Worm (Caenorhabditis elegans) whole organism, young adult: Measurements from ENCODE around the gene cgp-1.

Experiments
- C06A6.2 ChIP-seq: fragments of 200-800 bp; sonication (Bioruptor generic); conservative IDR thresholded peaks from 2 replicates; pipeline ENCODE4 v1.3.6; 2022; ENCODE audit warnings: missing genetic modification characterization, missing compliant biosample characterization
- F10E7.11 ChIP-seq: sonication (generic microtip); optimal IDR thresholded peaks from 2 replicates; lab custom pipeline; 2017; ENCODE audit warnings: mild to moderate bottlenecking, missing genetic modification characterization, moderate library complexity, missing compliant biosample characterization
- F33H1.4 ChIP-seq: fragments of 200-800 bp; sonication (Bioruptor generic); IDR thresholded peaks from 2 replicates; pipeline ENCODE4 v1.3.6; 2022; ENCODE audit warnings: missing genetic modification reagents, missing genetic modification characterization, missing compliant biosample characterization
- F37B4.10 ChIP-seq: fragments of 200-800 bp; sonication (Bioruptor generic); IDR thresholded peaks from 2 replicates; pipeline ENCODE4 v1.3.6; 2022; ENCODE audit warnings: missing genetic modification characterization, missing compliant biosample characterization
- F52B5.7 ChIP-seq: sonication (generic microtip); optimal IDR thresholded peaks from 2 replicates; lab custom pipeline; 2016; ENCODE audit warnings: mild to moderate bottlenecking, missing genetic modification characterization, missing compliant biosample characterization
- F57C9.4 ChIP-seq: sonication (generic microtip); optimal IDR thresholded peaks from 2 replicates; lab custom pipeline; 2017; ENCODE audit warnings: mild to moderate bottlenecking, missing genetic modification characterization, missing compliant biosample characterization
- Y53G8AR.9 ChIP-seq: fragments of 200-800 bp; sonication (Bioruptor generic); conservative IDR thresholded peaks from 2 replicates; pipeline ENCODE4 v1.3.6; 2022; ENCODE audit warnings: missing genetic modification reagents, missing genetic modification characterization, missing compliant biosample characterization
- ZK185.1 ChIP-seq: sonication (generic microtip); optimal IDR thresholded peaks from 2 replicates; lab custom pipeline; 2016; ENCODE audit warnings: mild to moderate bottlenecking, missing genetic modification characterization, missing compliant biosample characterization; ENCODE audit not compliant: poor library complexity, severe bottlenecking
- bed-1 ChIP-seq: fragments of 200-800 bp; sonication (Bioruptor generic); IDR thresholded peaks from 2 replicates; pipeline ENCODE4 v1.3.6; 2022; ENCODE audit warnings: missing genetic modification reagents, missing genetic modification characterization, missing compliant biosample characterization
- cebp-2 ChIP-seq: fragments of 200-800 bp; sonication (Bioruptor generic); IDR thresholded peaks from 2 replicates; pipeline ENCODE4 v1.3.6; 2022; ENCODE audit warnings: missing genetic modification characterization, missing compliant biosample characterization
- ceh-100 ChIP-seq: fragments of 200-800 bp; sonication (Bioruptor generic); IDR thresholded peaks from 2 replicates; pipeline ENCODE4 v1.3.6; 2022; ENCODE audit warnings: missing genetic modification reagents, missing genetic modification characterization, missing compliant biosample characterization
- ceh-27 ChIP-seq: fragments of 200-800 bp; sonication (Bioruptor generic); optimal IDR thresholded peaks from 2 replicates; lab custom pipeline; 2018; ENCODE audit warnings: mild to moderate bottlenecking, missing genetic modification characterization, moderate library complexity, missing compliant biosample characterization
- ceh-40 ChIP-seq: fragments of 200-800 bp; sonication (Bioruptor generic); IDR thresholded peaks from 2 replicates; pipeline ENCODE4 v1.3.6; 2022; ENCODE audit warnings: missing genetic modification characterization, missing compliant biosample characterization
- ceh-58 ChIP-seq: fragments of 200-800 bp; sonication (Bioruptor generic); IDR thresholded peaks from 2 replicates; pipeline ENCODE4 v1.3.6; 2022; ENCODE audit warnings: missing genetic modification characterization, missing compliant biosample characterization
- chd-7 ChIP-seq: sonication (generic microtip); optimal IDR thresholded peaks from 2 replicates; lab custom pipeline; 2016; ENCODE audit warnings: mild to moderate bottlenecking, missing genetic modification characterization, moderate library complexity, missing compliant biosample characterization
- die-1 ChIP-seq: sonication (generic microtip); optimal IDR thresholded peaks from 2 replicates; lab custom pipeline; 2016; ENCODE audit warnings: missing genotype, mild to moderate bottlenecking, missing genetic modification characterization, missing compliant biosample characterization
- egl-18 ChIP-seq: fragments of 200-800 bp; sonication (Bioruptor generic); IDR thresholded peaks from 2 replicates; pipeline ENCODE4 v1.3.6; 2022; ENCODE audit warnings: missing genetic modification reagents, missing genetic modification characterization, missing compliant biosample characterization
- egrh-3 ChIP-seq: fragments of 200-800 bp; sonication (Bioruptor generic); IDR thresholded peaks from 2 replicates; pipeline ENCODE4 v1.3.6; 2022; ENCODE audit warnings: missing genetic modification reagents, missing genetic modification characterization, missing compliant biosample characterization
- ekl-4 ChIP-seq: fragments of 200-800 bp; sonication (Bioruptor generic); IDR thresholded peaks from 2 replicates; pipeline ENCODE4 v1.3.6; 2022; ENCODE audit warnings: missing genetic modification reagents, missing genetic modification characterization, missing compliant biosample characterization
- ets-4 ChIP-seq: fragments of 200-800 bp; sonication (Bioruptor generic); optimal IDR thresholded peaks from 2 replicates; lab custom pipeline; 2018; ENCODE audit warnings: mild to moderate bottlenecking, missing genetic modification characterization, missing compliant biosample characterization
- fkh-3 ChIP-seq: sonication (generic microtip); optimal IDR thresholded peaks from 2 replicates; lab custom pipeline; 2016; ENCODE audit warnings: mild to moderate bottlenecking, missing genetic modification characterization, missing compliant biosample characterization
- gei-17 ChIP-seq: fragments of 200-800 bp; sonication (Bioruptor generic); optimal IDR thresholded peaks from 2 replicates; lab custom pipeline; 2018; ENCODE audit warnings: mild to moderate bottlenecking, missing genetic modification characterization, missing compliant biosample characterization
- him-1 ChIP-seq: sonication (generic microtip); optimal IDR thresholded peaks from 2 replicates; lab custom pipeline; 2016; ENCODE audit warnings: missing genotype, missing genetic modification reagents, missing genetic modification characterization, missing compliant biosample characterization
- hlh-26 ChIP-seq: fragments of 200-800 bp; sonication (Bioruptor generic); conservative IDR thresholded peaks from 2 replicates; pipeline ENCODE4 v1.3.6; 2022; ENCODE audit warnings: missing genetic modification reagents, missing genetic modification characterization, missing compliant biosample characterization
- hrde-1 ChIP-seq: sonication (generic microtip); optimal IDR thresholded peaks from 2 replicates; lab custom pipeline; 2016; ENCODE audit warnings: missing genetic modification characterization, mild to moderate bottlenecking, missing compliant biosample characterization, moderate library complexity, missing genotype, missing genetic modification reagents, borderline replicate concordance
- lin-40 ChIP-seq: sonication (generic microtip); optimal IDR thresholded peaks from 2 replicates; lab custom pipeline; 2016; ENCODE audit warnings: missing genetic modification characterization, mild to moderate bottlenecking, missing compliant biosample characterization, missing genotype, missing genetic modification reagents
- lsl-1 ChIP-seq: fragments of 200-800 bp; sonication (Bioruptor generic); optimal IDR thresholded peaks from 2 replicates; lab custom pipeline; 2018; ENCODE audit warnings: mild to moderate bottlenecking, missing genetic modification characterization, moderate library complexity, missing compliant biosample characterization
- madf-3 ChIP-seq: fragments of 200-800 bp; sonication (Bioruptor generic); IDR thresholded peaks from 2 replicates; pipeline ENCODE4 v1.3.6; 2022; ENCODE audit warnings: missing genetic modification reagents, missing genetic modification characterization, missing compliant biosample characterization
- madf-6 ChIP-seq: fragments of 200-800 bp; sonication (Bioruptor generic); IDR thresholded peaks from 2 replicates; pipeline ENCODE4 v1.3.6; 2022; ENCODE audit warnings: missing genetic modification reagents, missing genetic modification characterization, missing compliant biosample characterization
- madf-8 ChIP-seq: fragments of 200-800 bp; sonication (Bioruptor generic); conservative IDR thresholded peaks from 2 replicates; pipeline ENCODE4 v1.3.6; 2022; ENCODE audit warnings: missing genetic modification reagents, missing genetic modification characterization, missing compliant biosample characterization
- mcd-1 ChIP-seq: fragments of 200-800 bp; sonication (Bioruptor generic); IDR thresholded peaks from 2 replicates; pipeline ENCODE4 v1.3.6; 2022; ENCODE audit warnings: missing genetic modification reagents, missing genetic modification characterization, missing compliant biosample characterization
- mes-4 ChIP-seq: sonication (generic microtip); optimal IDR thresholded peaks from 2 replicates; lab custom pipeline; 2016; ENCODE audit warnings: missing genotype, missing genetic modification characterization, missing compliant biosample characterization
- nfya-1 ChIP-seq: sonication (generic microtip); optimal IDR thresholded peaks from 2 replicates; lab custom pipeline; 2017; ENCODE audit warnings: antibody characterized with exemption, missing compliant biosample characterization, missing genetic modification characterization, borderline replicate concordance; ENCODE audit not compliant: insufficient read depth
- rpc-1 ChIP-seq, 2 experiments: fragments of 150-350 bp in 1 of 2; sonication (generic microtip) in 1 of 2; optimal IDR thresholded peaks; 2 replicates each; lab custom pipeline; 2014 to 2018; ENCODE audit warnings: missing biosample characterization in 1 of 2, missing genetic modification characterization in 1 of 2, missing genetic modification reagents in 1 of 2, missing genotype in 1 of 2
- sea-2 ChIP-seq: fragments of 200-800 bp; sonication (Bioruptor generic); IDR thresholded peaks from 2 replicates; pipeline ENCODE4 v1.3.6; 2022; ENCODE audit warnings: missing genetic modification characterization, missing compliant biosample characterization
- snpc-1.1 ChIP-seq: sonication (generic microtip); optimal IDR thresholded peaks from 2 replicates; lab custom pipeline; 2017; ENCODE audit warnings: missing genetic modification characterization, mild to moderate bottlenecking, missing compliant biosample characterization, antibody characterized with exemption, moderate library complexity, missing genotype, missing genetic modification reagents; ENCODE audit not compliant: insufficient read depth
- snpc-3.4 ChIP-seq: sonication (generic microtip); optimal IDR thresholded peaks from 2 replicates; lab custom pipeline; 2017; ENCODE audit warnings: missing genetic modification characterization, mild to moderate bottlenecking, missing compliant biosample characterization, antibody characterized with exemption, moderate library complexity, missing genotype, missing genetic modification reagents
- snpc-4 ChIP-seq, 5 experiments: fragments of 150-350 bp in 1 of 5; sonication (generic microtip) in 4 of 5; optimal IDR thresholded peaks; 2 replicates each; lab custom pipeline; 2014 to 2018; ENCODE audit warnings: missing genetic modification characterization in 5 of 5, missing biosample characterization in 3 of 5, antibody characterized with exemption in 2 of 5, mild to moderate bottlenecking in 2 of 5, missing compliant biosample characterization in 2 of 5, missing genotype in 2 of 5, moderate library complexity in 2 of 5, missing genetic modification reagents in 1 of 5
- tbp1 ChIP-seq: fragments of 200-800 bp; sonication (Bioruptor generic); optimal IDR thresholded peaks from 2 replicates; lab custom pipeline; 2018; ENCODE audit warnings: mild to moderate bottlenecking, missing genetic modification characterization, missing compliant biosample characterization
- tlf-1 ChIP-seq: fragments of 200-800 bp; sonication (Bioruptor generic); optimal IDR thresholded peaks from 2 replicates; lab custom pipeline; 2018; ENCODE audit warnings: mild to moderate bottlenecking, missing genetic modification characterization, missing compliant biosample characterization
- zfh-2 ChIP-seq: fragments of 200-800 bp; sonication (Bioruptor generic); conservative IDR thresholded peaks from 2 replicates; pipeline ENCODE4 v1.3.6; 2022; ENCODE audit warnings: missing genetic modification reagents, missing genetic modification characterization, missing compliant biosample characterization
- zim-3 ChIP-seq: sonication (generic microtip); optimal IDR thresholded peaks from 2 replicates; lab custom pipeline; 2017; ENCODE audit warnings: mild to moderate bottlenecking, missing genetic modification characterization, moderate library complexity, missing compliant biosample characterization
- ztf-25 ChIP-seq: fragments of 200-800 bp; sonication (Bioruptor generic); IDR thresholded peaks from 2 replicates; pipeline ENCODE4 v1.3.6; 2022; ENCODE audit warnings: missing genetic modification reagents, missing genetic modification characterization, missing compliant biosample characterization
- ztf-28 ChIP-seq: fragments of 200-800 bp; sonication (Bioruptor generic); IDR thresholded peaks from 2 replicates; pipeline ENCODE4 v1.3.6; 2022; ENCODE audit warnings: missing genetic modification reagents, missing genetic modification characterization, missing compliant biosample characterization
- ztf-3 ChIP-seq: fragments of 200-800 bp; sonication (Bioruptor generic); optimal IDR thresholded peaks from 2 replicates; lab custom pipeline; 2018; ENCODE audit warnings: mild to moderate bottlenecking, missing genetic modification characterization, missing compliant biosample characterization
- ztf-6 ChIP-seq: fragments of 200-800 bp; sonication (Bioruptor generic); IDR thresholded peaks from 2 replicates; pipeline ENCODE4 v1.3.6; 2022; ENCODE audit warnings: missing genetic modification reagents, missing genetic modification characterization, missing compliant biosample characterization

cgp-1 gene

ce11 chrV:117312-117711 lies 5.3 kb downstream of the cgp-1 start:
- TF ChIP-seq ceh-58, result no peak
- TF ChIP-seq cebp-2 (GFP tag; lab: Robert Waterston, UW), result peak; percentile 85; the same call in 1 of the 2 replicates
- TF ChIP-seq F33H1.4 (GFP tag; lab: Robert Waterston, UW), result no peak
- TF ChIP-seq chd-7 (tag; lab: Kevin White, UChicago), result peak; percentile 32
- TF ChIP-seq fkh-3 (tag; lab: Kevin White, UChicago), result no peak
- no peak for TF ChIP-seq bed-1 (GFP tag; lab: Robert Waterston, UW)
- TF ChIP-seq zfh-2 (GFP tag; lab: Robert Waterston, UW), result peak; percentile 90
- no peak for TF ChIP-seq F57C9.4 (tag; lab: Kevin White, UChicago)
- no peak for TF ChIP-seq snpc-3.4 (tag; lab: Kevin White, UChicago)
- TF ChIP-seq C06A6.2 (GFP tag; lab: Robert Waterston, UW), result no peak
- 0 out of 2 replicates have a peak, but pooled peaks have one; percentile 15 for TF ChIP-seq ztf-25 (GFP tag; lab: Robert Waterston, UW)
- no peak for TF ChIP-seq ztf-3 (GFP tag; lab: Kevin White, UChicago)
- TF ChIP-seq mcd-1, result peak; percentile 22; the same call in 1 of the 2 replicates
- peak; percentile 34; the same call in 1 of the 2 replicates for TF ChIP-seq ztf-28 (GFP tag; lab: Robert Waterston, UW)
- TF ChIP-seq snpc-1.1 (tag; lab: Kevin White, UChicago), result no peak
- peak; percentile 31 for TF ChIP-seq F52B5.7
- TF ChIP-seq madf-3 (GFP tag; lab: Robert Waterston, UW), result 0 out of 2 replicates have a peak, but pooled peaks have one; percentile 25
- no peak for TF ChIP-seq ztf-6 (GFP tag; lab: Robert Waterston, UW)
- no peak for TF ChIP-seq snpc-4 (GFP tag; optimal IDR thresholded peaks at IDR 0.05; lab: Kevin White, UChicago)
- no peak for TF ChIP-seq snpc-4 (tag; optimal IDR thresholded peaks at IDR 0.05; lab: Kevin White, UChicago)
- no peak for TF ChIP-seq him-1
- no peak for TF ChIP-seq F37B4.10
- peak; percentile 84 for TF ChIP-seq egrh-3 (GFP tag; lab: Robert Waterston, UW)
- TF ChIP-seq zim-3 (tag; lab: Kevin White, UChicago), result peak; percentile 28
- no peak for TF ChIP-seq ekl-4
- no peak for TF ChIP-seq lin-40 (tag; lab: Kevin White, UChicago)
- TF ChIP-seq mes-4 (tag; lab: Kevin White, UChicago), result no peak

- TF ChIP-seq zfh-2 (GFP tag; lab: Robert Waterston, UW) (peak; percentile 72), Y53G8AR.9 (GFP tag; lab: Robert Waterston, UW) (no peak), ceh-27 (GFP tag; lab: Kevin White, UChicago) (no peak), nfya-1 (tag; lab: Kevin White, UChicago) (no peak), hrde-1 (no peak), madf-8 (no peak), gei-17 (GFP tag; lab: Kevin White, UChicago) (no peak), hlh-26 (GFP tag; lab: Robert Waterston, UW) (no peak), F57C9.4 (tag; lab: Kevin White, UChicago) (no peak), tbp1 (GFP tag; lab: Kevin White, UChicago) (no peak), ceh-100 (GFP tag; lab: Robert Waterston, UW) (no peak), lin-40 (tag; lab: Kevin White, UChicago) (no peak), ceh-40 (GFP tag; lab: Robert Waterston, UW) (no peak), die-1 (tag; lab: Kevin White, UChicago) (no peak), ztf-28 (GFP tag; lab: Robert Waterston, UW) (no peak), egl-18 (GFP tag; lab: Robert Waterston, UW) (no peak), snpc-1.1 (tag; lab: Kevin White, UChicago) (no peak), sea-2 (GFP tag; lab: Robert Waterston, UW) (0 out of 2 replicates have a peak, but pooled peaks have one; percentile 8), tlf-1 (GFP tag; lab: Kevin White, UChicago) (no peak), lsl-1 (GFP tag; lab: Kevin White, UChicago) (no peak), rpc-1 (optimal IDR thresholded peaks at IDR 0.05; lab: Kevin White, UChicago) (no peak), rpc-1 (tag; optimal IDR thresholded peaks at IDR 0.05; lab: Kevin White, UChicago) (no peak), fkh-3 (tag; lab: Kevin White, UChicago) (peak; percentile 9), F10E7.11 (no peak), madf-6 (GFP tag; lab: Robert Waterston, UW) (no peak), ets-4 (no peak), ZK185.1 (tag; lab: Kevin White, UChicago) (no peak)
Measured at ce11 chrV:116243-116642, 6.3 kb downstream of the cgp-1 start.
